Worm (Caenorhabditis elegans): ENCODE data around the gene C25E10.11.
A peak's percentile ranks its signal among the peaks of the same experiment; 100 is the strongest.

The C25E10.11 gene

DNA sequence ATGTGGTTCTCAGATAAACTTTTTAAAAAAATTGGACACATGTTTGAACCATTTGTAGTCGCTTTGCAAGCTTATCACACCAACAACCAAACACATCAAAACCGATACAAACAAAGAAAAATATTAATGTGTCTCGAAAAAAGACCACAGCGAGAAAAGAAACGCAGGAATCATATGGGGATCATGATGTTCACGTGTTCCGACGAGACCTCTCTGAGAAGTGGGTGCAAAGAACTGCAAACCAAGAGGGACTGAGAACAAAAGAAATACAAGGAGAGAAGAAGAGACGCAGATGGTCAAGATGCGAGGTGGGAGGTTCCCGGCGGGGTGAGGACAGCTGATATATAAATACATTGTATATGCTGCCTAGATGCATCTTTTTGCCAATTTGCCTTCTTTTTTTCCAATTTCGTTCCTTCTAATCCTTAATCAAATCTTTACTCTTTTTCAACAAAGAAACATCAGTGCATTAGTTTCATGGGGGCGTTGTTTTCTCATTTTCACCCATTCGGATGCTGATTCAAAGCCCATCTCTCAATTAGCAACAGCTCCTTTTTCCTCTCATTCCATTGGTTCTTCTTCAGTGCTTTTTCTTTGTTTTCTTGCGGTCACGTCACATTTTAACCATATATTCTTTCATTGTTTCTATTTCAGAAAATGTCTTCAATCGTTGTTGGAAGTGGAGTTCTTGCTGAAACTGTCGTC is 37.2 kb upstream of the C25E10.11 start, which contains the start of gene F21C10.10 (continued):
- no peak for TF ChIP-seq nfya-1 (tag; optimal IDR thresholded peaks at IDR 0.05; ENCODE audit: borderline replicate concordance, insufficient read depth)
- TF ChIP-seq snpc-1.1 (tag; optimal IDR thresholded peaks at IDR 0.05; ENCODE audit: insufficient read depth), result no peak
- no peak for TF ChIP-seq hlh-12 (tag; optimal IDR thresholded peaks at IDR 0.05)
- no peak for TF ChIP-seq B0035.1 (tag; optimal IDR thresholded peaks at IDR 0.05)
- peak; percentile 86 for TF ChIP-seq pha-4 (tag; optimal IDR thresholded peaks at IDR 0.05)
- no peak for TF ChIP-seq zfh-2 (GFP tag; conservative IDR thresholded peaks at IDR 0.05)
- no peak for TF ChIP-seq unc-130 (GFP tag; optimal IDR thresholded peaks at IDR 0.05)
- peak; percentile 15 for TF ChIP-seq F23B12.7 (tag; optimal IDR thresholded peaks at IDR 0.05; ENCODE audit: insufficient read depth)
- no peak for TF ChIP-seq ztf-18 (tag; optimal IDR thresholded peaks at IDR 0.05)
- TF ChIP-seq aptf-2 (GFP tag; conservative IDR thresholded peaks at IDR 0.05), result no peak
- TF ChIP-seq unc-62 (GFP tag; optimal IDR thresholded peaks at IDR 0.05), result peak; percentile 52
- TF ChIP-seq F57A8.1 (GFP tag; optimal IDR thresholded peaks at IDR 0.05), result no peak
- peak; percentile 52 for TF ChIP-seq gei-17 (GFP tag; optimal IDR thresholded peaks at IDR 0.05)
- TF ChIP-seq ekl-4 (GFP tag; IDR thresholded peaks at IDR 0.05), result peak; percentile 58
- TF ChIP-seq ceh-79 (tag; optimal IDR thresholded peaks at IDR 0.05), result no peak
- no peak for TF ChIP-seq zim-3 (tag; optimal IDR thresholded peaks at IDR 0.05)
- peak; percentile 54 for TF ChIP-seq tbp1 (GFP tag; optimal IDR thresholded peaks at IDR 0.05)
- no peak for TF ChIP-seq T07F8.4 (tag; optimal IDR thresholded peaks at IDR 0.05)
- peak; percentile 51; the same call in 1 of the 2 replicates for TF ChIP-seq pbrm-1 (GFP tag; IDR thresholded peaks at IDR 0.05)
- TF ChIP-seq ceh-100 (GFP tag; IDR thresholded peaks at IDR 0.05), result no peak
- TF ChIP-seq B0019.2 (GFP tag; conservative IDR thresholded peaks at IDR 0.05), result no peak
- TF ChIP-seq egl-18 (GFP tag; IDR thresholded peaks at IDR 0.05), result no peak
- TF ChIP-seq mcd-1 (GFP tag; IDR thresholded peaks at IDR 0.05), result peak; percentile 50
- peak; percentile 87 for TF ChIP-seq somi-1 (GFP tag; optimal IDR thresholded peaks at IDR 0.05)
- TF ChIP-seq K12H6.12 (tag; optimal IDR thresholded peaks at IDR 0.05), result peak; percentile 67
- no peak for TF ChIP-seq rpc-1 (optimal IDR thresholded peaks at IDR 0.05)
- TF ChIP-seq rpc-1 (tag; optimal IDR thresholded peaks at IDR 0.05), result no peak
- no peak for TF ChIP-seq snpc-3.4 (tag; optimal IDR thresholded peaks at IDR 0.05)
- no peak for TF ChIP-seq akir-1 (GFP tag; optimal IDR thresholded peaks at IDR 0.05)
- no peak for TF ChIP-seq nhr-179 (tag; optimal IDR thresholded peaks at IDR 0.05)
- TF ChIP-seq attf-5 (GFP tag; optimal IDR thresholded peaks at IDR 0.05), result peak; percentile 79
- no peak for TF ChIP-seq lag-1 (GFP tag; IDR thresholded peaks at IDR 0.05)

DNA sequence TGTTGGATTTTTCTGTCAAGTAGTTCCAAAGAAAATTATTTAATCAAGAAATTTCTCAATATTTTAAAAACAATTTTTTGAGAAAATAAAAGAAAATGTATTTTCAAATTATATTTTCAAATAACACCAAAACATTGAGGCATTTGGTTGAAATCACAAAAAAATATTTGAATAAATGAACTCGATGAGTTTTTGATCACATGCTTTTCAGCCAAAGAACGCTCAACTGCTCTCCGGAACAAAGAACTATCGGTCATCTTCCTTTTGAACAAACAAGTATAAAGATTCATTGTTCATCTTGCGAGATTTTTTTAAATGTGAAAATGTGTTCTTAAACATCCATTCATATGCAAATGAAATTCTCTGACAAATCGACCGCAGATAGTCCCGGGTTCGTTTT is 36.4 kb upstream of the C25E10.11 start:
- no peak for TF ChIP-seq attf-5 (GFP tag; optimal IDR thresholded peaks at IDR 0.05)
- peak in 1 of 3 experiments; percentile 1 for TF ChIP-seq lin-35 (GFP tag; optimal IDR thresholded peaks at IDR 0.05)
- TF ChIP-seq D2030.7 (GFP tag; IDR thresholded peaks at IDR 0.05), result no peak
- no peak for TF ChIP-seq pha-4 (tag; optimal IDR thresholded peaks at IDR 0.05)

DNA sequence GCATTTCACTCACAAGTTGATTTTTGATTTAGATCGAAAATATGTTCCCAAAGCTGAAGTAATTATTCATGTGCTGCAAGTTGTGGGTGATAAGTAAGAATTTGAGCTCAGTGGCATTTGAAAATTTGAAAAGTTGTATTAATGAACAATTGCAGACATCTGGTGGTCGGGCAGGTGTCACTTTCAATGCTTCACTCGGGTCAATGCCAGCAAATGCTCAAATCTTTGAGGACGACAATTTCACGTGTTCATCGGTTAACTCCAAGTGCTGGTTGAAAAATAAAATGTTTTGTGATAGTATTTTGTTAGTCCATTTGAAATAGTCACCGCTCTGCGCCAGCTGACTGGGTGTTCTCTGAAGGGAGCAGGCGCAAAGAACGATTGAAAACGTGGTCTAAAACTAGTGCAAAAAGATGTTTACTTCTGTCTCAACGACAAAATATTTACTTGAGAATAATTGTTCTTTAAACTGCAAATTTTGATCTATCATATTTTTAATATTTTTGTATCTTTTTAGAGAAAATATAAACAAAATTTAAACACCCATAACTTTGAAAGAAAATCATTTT is 35.6 kb upstream of the C25E10.11 start:
- TF ChIP-seq pha-4 (tag; optimal IDR thresholded peaks at IDR 0.05) (no peak), cebp-1 (GFP tag; IDR thresholded peaks at IDR 0.05) (no peak), cebp-1 (tag; optimal IDR thresholded peaks at IDR 0.05) (peak; percentile 66), attf-5 (GFP tag; optimal IDR thresholded peaks at IDR 0.05) (peak; percentile 50), B0336.3 (GFP tag; IDR thresholded peaks at IDR 0.05) (0 out of 2 replicates have a peak, but pooled peaks have one; percentile 18), attf-3 (GFP tag; conservative IDR thresholded peaks at IDR 0.05) (no peak), chd-7 (tag; optimal IDR thresholded peaks at IDR 0.05) (peak; percentile 33), hmg-1.2 (GFP tag; IDR thresholded peaks at IDR 0.05) (peak; percentile 25; the same call in 1 of the 2 replicates), K12H6.12 (tag; optimal IDR thresholded peaks at IDR 0.05) (peak; percentile 44), let-526 (GFP tag; IDR thresholded peaks at IDR 0.05) (peak; percentile 41; the same call in 1 of the 2 replicates), mel-28 (tag; optimal IDR thresholded peaks at IDR 0.05; ENCODE audit: borderline replicate concordance) (no peak), tlf-1 (GFP tag; optimal IDR thresholded peaks at IDR 0.05) (peak; percentile 27), nhr-80 (tag; optimal IDR thresholded peaks at IDR 0.05) (peak; percentile 46), snpc-4 (GFP tag; optimal IDR thresholded peaks at IDR 0.05) (no peak), snpc-4 (tag; optimal IDR thresholded peaks at IDR 0.05) (peak in 1 of 4 experiments; percentile 18)
